Worm (Caenorhabditis elegans) whole organism, L1 larva: ENCODE results near the gene F08A7.1.

Experiments
- C34B4.2 ChIP-seq: sonication (generic microtip); optimal IDR thresholded peaks from 2 replicates; lab custom pipeline; 2017; ENCODE audit warnings: mild to moderate bottlenecking, missing genetic modification characterization, missing compliant biosample characterization
- F16B12.6 ChIP-seq: fragments of 150-350 bp; optimal IDR thresholded peaks from 2 replicates; lab custom pipeline; 2014; ENCODE audit warnings: missing biosample characterization, missing genetic modification characterization
- aha-1 ChIP-seq: fragments of 150-350 bp; optimal IDR thresholded peaks from 2 replicates; lab custom pipeline; 2014; ENCODE audit warnings: missing biosample characterization, missing genetic modification characterization
- alr-1 ChIP-seq: fragments of 200-800 bp; sonication (Bioruptor generic); optimal IDR thresholded peaks from 2 replicates; lab custom pipeline; 2018; ENCODE audit warnings: borderline replicate concordance, mild to moderate bottlenecking, missing genetic modification characterization, missing compliant biosample characterization
- aly-2 ChIP-seq: fragments of 150-350 bp; optimal IDR thresholded peaks from 2 replicates; lab custom pipeline; 2014; ENCODE audit warnings: missing biosample characterization, missing genetic modification characterization
- ceh-63 ChIP-seq: fragments of 200-800 bp; sonication (Bioruptor generic); optimal IDR thresholded peaks from 2 replicates; lab custom pipeline; 2018; ENCODE audit warnings: mild to moderate bottlenecking, missing genetic modification characterization, missing compliant biosample characterization
- ceh-8 ChIP-seq: fragments of 200-800 bp; sonication (Bioruptor generic); optimal IDR thresholded peaks from 2 replicates; lab custom pipeline; 2018; ENCODE audit warnings: mild to moderate bottlenecking, missing genetic modification characterization, moderate library complexity, missing compliant biosample characterization
- ceh-82 ChIP-seq, 3 experiments: fragments of 150-350 bp in 1 of 3; sonication (generic microtip) in 2 of 3; optimal IDR thresholded peaks; 2 replicates each; lab custom pipeline; 2014 to 2017; ENCODE audit warnings: missing biosample characterization in 3 of 3, missing genetic modification characterization in 3 of 3
- ceh-88 ChIP-seq: fragments of 200-800 bp; sonication (Bioruptor generic); IDR thresholded peaks from 2 replicates; pipeline ENCODE4 v1.3.6; 2022; ENCODE audit warnings: missing genetic modification characterization, missing compliant biosample characterization
- ceh-90 ChIP-seq: sonication (generic microtip); optimal IDR thresholded peaks from 2 replicates; lab custom pipeline; 2016; ENCODE audit warnings: missing genetic modification characterization, missing compliant biosample characterization
- elt-2 ChIP-seq: sonication (generic microtip); optimal IDR thresholded peaks from 2 replicates; lab custom pipeline; 2016; ENCODE audit warnings: missing genetic modification characterization, mild to moderate bottlenecking, inconsistent platforms, missing compliant biosample characterization, missing genetic modification reagents
- fkh-10 ChIP-seq: sonication (generic microtip); optimal IDR thresholded peaks from 2 replicates; lab custom pipeline; 2017; ENCODE audit warnings: missing biosample characterization, missing genetic modification reagents, missing genetic modification characterization
- hlh-17 ChIP-seq: fragments of 200-800 bp; sonication (Bioruptor generic); optimal IDR thresholded peaks from 2 replicates; lab custom pipeline; 2018; ENCODE audit warnings: missing genetic modification characterization, mild to moderate bottlenecking, missing compliant biosample characterization, moderate library complexity, borderline replicate concordance
- lin-13 ChIP-seq: fragments of 150-350 bp; optimal IDR thresholded peaks from 2 replicates; lab custom pipeline; 2014; ENCODE audit warnings: missing biosample characterization, missing genetic modification reagents, missing genetic modification characterization
- lin-14 ChIP-seq: fragments of 200-800 bp; sonication (Bioruptor generic); optimal IDR thresholded peaks from 2 replicates; lab custom pipeline; 2018; ENCODE audit warnings: mild to moderate bottlenecking, missing genetic modification characterization, moderate library complexity, missing compliant biosample characterization
- lin-35 ChIP-seq, 2 experiments: fragments of 150-350 bp; optimal IDR thresholded peaks; 2 replicates each; lab custom pipeline; 2014; ENCODE audit warnings: missing biosample characterization in 2 of 2, missing genetic modification characterization in 2 of 2, missing genetic modification reagents in 2 of 2
- lin-39 ChIP-seq: fragments of 150-350 bp; optimal IDR thresholded peaks from 2 replicates; lab custom pipeline; 2014; ENCODE audit warnings: missing biosample characterization, missing genetic modification reagents, missing genetic modification characterization
- nhr-237 ChIP-seq: fragments of 150-350 bp; optimal IDR thresholded peaks from 2 replicates; lab custom pipeline; 2014; ENCODE audit warnings: missing biosample characterization, missing genetic modification characterization
- nhr-71 ChIP-seq: sonication (generic microtip); optimal IDR thresholded peaks from 2 replicates; lab custom pipeline; 2016; ENCODE audit warnings: mild to moderate bottlenecking, missing genetic modification characterization, moderate library complexity, missing compliant biosample characterization
- nhr-76 ChIP-seq: sonication (generic microtip); optimal IDR thresholded peaks from 2 replicates; lab custom pipeline; 2017; ENCODE audit warnings: missing biosample characterization, missing genetic modification characterization
- nhr-84 ChIP-seq: sonication (generic microtip); optimal IDR thresholded peaks from 2 replicates; lab custom pipeline; 2017; ENCODE audit warnings: missing biosample characterization, missing genetic modification characterization
- nhr-85 ChIP-seq: sonication (generic microtip); peaks from one replicate; lab custom pipeline; 2016; ENCODE audit warnings: missing genetic modification characterization, inconsistent platforms, missing compliant biosample characterization
- nhr-90 ChIP-seq: sonication (generic microtip); optimal IDR thresholded peaks from 2 replicates; lab custom pipeline; 2016; ENCODE audit warnings: mild to moderate bottlenecking, missing genetic modification characterization, missing compliant biosample characterization; ENCODE audit not compliant: poor library complexity
- pag-3 ChIP-seq: sonication (generic microtip); optimal IDR thresholded peaks from 2 replicates; lab custom pipeline; 2017; ENCODE audit warnings: missing genetic modification characterization, mild to moderate bottlenecking, missing compliant biosample characterization, antibody characterized with exemption, borderline replicate concordance; ENCODE audit not compliant: insufficient read depth
- pax-3 ChIP-seq: fragments of 200-800 bp; sonication (Bioruptor generic); optimal IDR thresholded peaks from 2 replicates; lab custom pipeline; 2018; ENCODE audit warnings: mild to moderate bottlenecking, missing genetic modification characterization, moderate library complexity, missing compliant biosample characterization
- rnt-1 ChIP-seq: sonication (generic microtip); optimal IDR thresholded peaks from 2 replicates; lab custom pipeline; 2016; ENCODE audit warnings: mild to moderate bottlenecking, missing genetic modification characterization, moderate library complexity, missing compliant biosample characterization
- skn-1 ChIP-seq: fragments of 150-350 bp; optimal IDR thresholded peaks from 2 replicates; lab custom pipeline; 2014; ENCODE audit warnings: missing biosample characterization, missing genetic modification characterization
- snu-23 ChIP-seq: sonication (generic microtip); optimal IDR thresholded peaks from 2 replicates; lab custom pipeline; 2016; ENCODE audit warnings: missing genetic modification characterization, missing compliant biosample characterization
- sox-4 ChIP-seq: sonication (generic microtip); optimal IDR thresholded peaks from 2 replicates; lab custom pipeline; 2016; ENCODE audit warnings: missing genetic modification characterization, missing compliant biosample characterization
- sptf-1 ChIP-seq: fragments of 150-350 bp; optimal IDR thresholded peaks from 2 replicates; lab custom pipeline; 2014; ENCODE audit warnings: missing biosample characterization, missing genetic modification characterization
- sup-37 ChIP-seq: fragments of 200-800 bp; sonication (Bioruptor generic); optimal IDR thresholded peaks from 2 replicates; lab custom pipeline; 2018; ENCODE audit warnings: mild to moderate bottlenecking, missing genetic modification characterization, missing compliant biosample characterization
- tlp-1 ChIP-seq: fragments of 150-350 bp; optimal IDR thresholded peaks from 2 replicates; lab custom pipeline; 2014; ENCODE audit warnings: missing biosample characterization, missing genetic modification characterization
- unc-130 ChIP-seq: fragments of 150-350 bp; optimal IDR thresholded peaks from 2 replicates; lab custom pipeline; 2017; ENCODE audit warnings: missing biosample characterization, missing genetic modification characterization, inconsistent platforms
- unc-98 ChIP-seq: fragments of 200-800 bp; sonication (Bioruptor generic); IDR thresholded peaks from 2 replicates; pipeline ENCODE4 v1.3.6; 2022; ENCODE audit warnings: missing genetic modification characterization, missing compliant biosample characterization
- zag-1 ChIP-seq: fragments of 150-350 bp; optimal IDR thresholded peaks from 2 replicates; lab custom pipeline; 2014; ENCODE audit warnings: missing biosample characterization, missing genetic modification characterization
- zip-4 ChIP-seq: fragments of 200-800 bp; sonication (Bioruptor generic); optimal IDR thresholded peaks from 2 replicates; lab custom pipeline; 2018; ENCODE audit warnings: mild to moderate bottlenecking, missing genetic modification characterization, moderate library complexity, missing compliant biosample characterization
- ztf-11 ChIP-seq, 2 experiments: sonication (generic microtip); optimal IDR thresholded peaks; 2 replicates each; lab custom pipeline; 2016 to 2017; ENCODE audit warnings: missing genetic modification characterization in 2 of 2, missing biosample characterization in 1 of 2, missing compliant biosample characterization in 1 of 2

F08A7.1 gene

ce11 chrIV:17427423-17427822, 13.0 kb upstream of the F08A7.1 start, which contains the start of gene C06A12.3:
TSS of gene C06A12.3 (plus strand) at chrIV:17427723.
- TF ChIP-seq aly-2 (no peak), nhr-71 (tag; lab: Kevin White, UChicago) (no peak), ceh-88 (GFP tag; lab: Robert Waterston, UW) (no peak), sptf-1 (no peak), nhr-76 (tag; lab: Kevin White, UChicago) (no peak), lin-39 (tag; lab: Kevin White, UChicago) (no peak), hlh-17 (GFP tag; lab: Kevin White, UChicago) (no peak), nhr-90 (tag; lab: Kevin White, UChicago) (no peak), ceh-8 (no peak), zip-4 (GFP tag; lab: Kevin White, UChicago) (no peak)
- TF ChIP-seq, all 84 proteins: peak for 0

ce11 chrIV:17431287-17431686, 9.1 kb upstream of the F08A7.1 start, which contains the start of gene lact-6:
TSS of gene lact-6 (minus strand) at chrIV:17431387.
- TF ChIP-seq rnt-1 (tag; lab: Kevin White, UChicago) = no peak
- TF ChIP-seq lin-13 (GFP tag; lab: Kevin White, UChicago) = no peak
- no peak for TF ChIP-seq nhr-84
- no peak for TF ChIP-seq zag-1 (tag; lab: Kevin White, UChicago)
- TF ChIP-seq sox-4 (tag; lab: Kevin White, UChicago) = no peak
- TF ChIP-seq sup-37 = no peak
- no peak for TF ChIP-seq tlp-1 (tag; lab: Kevin White, UChicago)
- no peak for TF ChIP-seq C34B4.2
- TF ChIP-seq aha-1 (tag; lab: Kevin White, UChicago) = no peak
- no peak for TF ChIP-seq fkh-10 (GFP tag; lab: Kevin White, UChicago)
- TF ChIP-seq ceh-90 (tag; lab: Kevin White, UChicago) = no peak
- no peak for TF ChIP-seq lin-35 (GFP tag; optimal IDR thresholded peaks at IDR 0.05; lab: Kevin White, UChicago)
- no peak for TF ChIP-seq F16B12.6
- no peak for TF ChIP-seq unc-98 (GFP tag; lab: Robert Waterston, UW)
- TF ChIP-seq ztf-11 (tag; optimal IDR thresholded peaks at IDR 0.05; lab: Kevin White, UChicago) = no peak
- TF ChIP-seq nhr-85 (tag; lab: Kevin White, UChicago) = no peak
- TF ChIP-seq snu-23 (GFP tag; lab: Kevin White, UChicago) = no peak
- TF ChIP-seq unc-130 (tag; lab: Kevin White, UChicago) = no peak
- TF ChIP-seq lin-14 (GFP tag; lab: Kevin White, UChicago) = no peak

ce11 chrIV:17432223-17432826, 8.1 kb upstream of the F08A7.1 start:
- TF ChIP-seq pag-3 (no peak), ceh-82 (tag; optimal IDR thresholded peaks at IDR 0.05; lab: Kevin White, UChicago) (no peak), elt-2 (tag; lab: Kevin White, UChicago) (peak; percentile 49)

- TF ChIP-seq F16B12.6 = no peak
- TF ChIP-seq skn-1 (tag; lab: Kevin White, UChicago) = no peak
- peak; percentile 51 for TF ChIP-seq nhr-85 (tag; lab: Kevin White, UChicago)
These were observed 5.2 kb upstream of the F08A7.1 start for ce11 chrIV:17435228-17435627.

- TF ChIP-seq zip-4 (GFP tag; lab: Kevin White, UChicago) (no peak), fkh-10 (GFP tag; lab: Kevin White, UChicago) (no peak), alr-1 (no peak), nhr-90 (tag; lab: Kevin White, UChicago) (no peak), pax-3 (tag; lab: Kevin White, UChicago) (no peak), nhr-237 (no peak), ceh-63 (GFP tag; lab: Kevin White, UChicago) (no peak)
These were observed 3.9 kb upstream of the F08A7.1 start, which contains the start of gene gcy-27 for ce11 chrIV:17436552-17436951. TSS of gene gcy-27 (minus strand) at chrIV:17436652.
